Fruit fly (Drosophila melanogaster) whole organism, embryonic: ENCODE measurements around the gene janA.

Experiments
- Ada2b ChIP-seq: fragments of 200-800 bp; sonication (Bioruptor generic); IDR thresholded peaks from 2 replicates; pipeline ENCODE4 v1.3.6; 2022; ENCODE audit warnings: missing biosample characterization, missing genetic modification characterization
- Asciz ChIP-seq: fragments of 200-800 bp; sonication (Bioruptor generic); optimal IDR thresholded peaks from 2 replicates; lab custom pipeline; 2017; ENCODE audit warnings: missing biosample characterization, mild to moderate bottlenecking, missing genetic modification characterization, missing genetic modification reagents
- Bteb2 ChIP-seq: fragments of 200-800 bp; sonication (Bioruptor generic); optimal IDR thresholded peaks from 2 replicates; lab custom pipeline; 2016; ENCODE audit warnings: missing biosample characterization, missing genetic modification characterization
- CG10321 ChIP-seq: fragments of 200-800 bp; sonication (Bioruptor generic); IDR thresholded peaks from 2 replicates; pipeline ENCODE4 v1.3.6; 2022; ENCODE audit warnings: missing biosample characterization, missing genetic modification characterization
- CG10431 ChIP-seq: fragments of 200-800 bp; sonication (Bioruptor generic); optimal IDR thresholded peaks from 3 replicates; lab custom pipeline; 2018; ENCODE audit warnings: missing biosample characterization, mild to moderate bottlenecking, missing genetic modification characterization
- CG11247 ChIP-seq: fragments of 200-800 bp; sonication (Bioruptor generic); IDR thresholded peaks from 2 replicates; pipeline ENCODE4 v1.3.6; 2022; ENCODE audit warnings: missing biosample characterization, missing genetic modification characterization
- CG13624 ChIP-seq: fragments of 200-800 bp; sonication (Bioruptor generic); optimal IDR thresholded peaks from 2 replicates; lab custom pipeline; 2016; ENCODE audit warnings: missing biosample characterization, missing genetic modification characterization
- CG14667 ChIP-seq: fragments of 200-800 bp; sonication (Bioruptor generic); IDR thresholded peaks from 2 replicates; pipeline ENCODE4 v1.3.6; 2022; ENCODE audit warnings: missing biosample characterization, missing genetic modification characterization
- CG15269 ChIP-seq: fragments of 200-800 bp; sonication (Bioruptor generic); optimal IDR thresholded peaks from 2 replicates; lab custom pipeline; 2018; ENCODE audit warnings: missing biosample characterization, mild to moderate bottlenecking, missing genetic modification characterization, moderate library complexity
- CG15696 ChIP-seq: fragments of 200-800 bp; sonication (Bioruptor generic); optimal IDR thresholded peaks from 2 replicates; lab custom pipeline; 2019; ENCODE audit warnings: missing biosample characterization, mild to moderate bottlenecking, missing genetic modification characterization, moderate library complexity
- CG2199 ChIP-seq: fragments of 200-800 bp; sonication (Bioruptor generic); IDR thresholded peaks from 3 replicates; pipeline ENCODE4 v1.3.6; 2022; ENCODE audit warnings: missing biosample characterization, missing genetic modification characterization
- CG2678 ChIP-seq: fragments of 200-800 bp; sonication (Bioruptor generic); optimal IDR thresholded peaks from 3 replicates; lab custom pipeline; 2019; ENCODE audit warnings: missing biosample characterization, mild to moderate bottlenecking, missing genetic modification characterization, moderate library complexity
- CG31365 ChIP-seq: fragments of 200-800 bp; sonication (Bioruptor generic); optimal IDR thresholded peaks from 2 replicates; lab custom pipeline; 2018; ENCODE audit warnings: missing biosample characterization, mild to moderate bottlenecking, missing genetic modification characterization
- CG43689 ChIP-seq: fragments of 200-800 bp; sonication (Bioruptor generic); IDR thresholded peaks from 2 replicates; pipeline ENCODE4 v1.3.6; 2022; ENCODE audit warnings: missing biosample characterization, missing genetic modification characterization
- CG4424 ChIP-seq: fragments of 200-800 bp; sonication (Bioruptor generic); optimal IDR thresholded peaks from 3 replicates; lab custom pipeline; 2016; ENCODE audit warnings: missing biosample characterization, missing genetic modification characterization
- CG4617 ChIP-seq: fragments of 200-800 bp; sonication (Bioruptor generic); optimal IDR thresholded peaks from 3 replicates; lab custom pipeline; 2016; ENCODE audit warnings: missing biosample characterization, missing genetic modification characterization, borderline replicate concordance
- CG6272 ChIP-seq: fragments of 200-800 bp; sonication (Bioruptor generic); IDR thresholded peaks from 2 replicates; pipeline ENCODE4 v1.3.6; 2022; ENCODE audit warnings: missing biosample characterization, missing genetic modification characterization
- CG6683 ChIP-seq: fragments of 200-800 bp; sonication (Bioruptor generic); optimal IDR thresholded peaks from 2 replicates; lab custom pipeline; 2017; ENCODE audit warnings: missing biosample characterization, mild to moderate bottlenecking, missing genetic modification characterization, missing genetic modification reagents
- CG7928 ChIP-seq: fragments of 200-800 bp; sonication (Bioruptor generic); optimal IDR thresholded peaks from 2 replicates; lab custom pipeline; 2017; ENCODE audit warnings: missing biosample characterization, mild to moderate bottlenecking, missing genetic modification characterization
- CG9797 ChIP-seq: fragments of 200-800 bp; sonication (Bioruptor generic); optimal IDR thresholded peaks from 3 replicates; lab custom pipeline; 2018; ENCODE audit warnings: missing biosample characterization, mild to moderate bottlenecking, missing genetic modification characterization
- Dll ChIP-seq: fragments of 200-800 bp; sonication (Bioruptor generic); IDR thresholded peaks from 4 replicates; pipeline ENCODE4 v1.3.6; 2022; ENCODE audit warnings: missing biosample characterization, missing genetic modification characterization; ENCODE audit not compliant: partially characterized antibody
- Fer3 ChIP-seq: fragments of 200-800 bp; sonication (Bioruptor generic); optimal IDR thresholded peaks from 2 replicates; lab custom pipeline; 2018; ENCODE audit warnings: missing biosample characterization, mild to moderate bottlenecking, missing genetic modification characterization, moderate library complexity
- H15 ChIP-seq: fragments of 200-800 bp; sonication (Bioruptor generic); IDR thresholded peaks from 3 replicates; pipeline ENCODE4 v1.3.6; 2022; ENCODE audit warnings: missing biosample characterization, missing genetic modification characterization
- Hmr ChIP-seq: fragments of 200-800 bp; sonication (Bioruptor generic); optimal IDR thresholded peaks from 3 replicates; lab custom pipeline; 2017; ENCODE audit warnings: mild to moderate bottlenecking, missing biosample characterization, missing genetic modification reagents, missing genetic modification characterization
- Lhr ChIP-seq: fragments of 200-800 bp; sonication (Bioruptor generic); optimal IDR thresholded peaks from 3 replicates; lab custom pipeline; 2017; ENCODE audit warnings: mild to moderate bottlenecking, missing biosample characterization, missing genetic modification reagents, missing genetic modification characterization
- Nf-YA ChIP-seq: fragments of 200-800 bp; sonication (Bioruptor generic); IDR thresholded peaks from 2 replicates; pipeline ENCODE4 v1.3.6; 2022; ENCODE audit warnings: missing biosample characterization, missing genetic modification characterization
- NfI ChIP-seq: fragments of 200-800 bp; sonication (Bioruptor generic); optimal IDR thresholded peaks from 3 replicates; lab custom pipeline; 2018; ENCODE audit warnings: missing biosample characterization, mild to moderate bottlenecking, missing genetic modification characterization, moderate library complexity
- Oli ChIP-seq: fragments of 200-800 bp; sonication (Bioruptor generic); optimal IDR thresholded peaks from 2 replicates; lab custom pipeline; 2018; ENCODE audit warnings: missing biosample characterization, mild to moderate bottlenecking, missing genetic modification characterization, moderate library complexity
- Sox100B ChIP-seq: fragments of 200-800 bp; sonication (Bioruptor generic); optimal IDR thresholded peaks from 3 replicates; lab custom pipeline; 2018; ENCODE audit warnings: missing biosample characterization, mild to moderate bottlenecking, missing genetic modification characterization
- Ssrp ChIP-seq: fragments of 200-800 bp; sonication (Bioruptor generic); optimal IDR thresholded peaks from 2 replicates; lab custom pipeline; 2018; ENCODE audit warnings: missing biosample characterization, mild to moderate bottlenecking, missing genetic modification characterization, moderate library complexity
- Trl ChIP-seq, 3 experiments: fragments of >200 bp in 2 of 3; fragments of 200-800 bp in 1 of 3; sonication (Bioruptor generic) in 1 of 3; optimal IDR thresholded peaks; 2 replicates in 1 of 3; 3 replicates in 2 of 3; lab custom pipeline; 2016 to 2017; ENCODE audit warnings: missing biosample characterization in 1 of 3, missing genetic modification characterization in 1 of 3
- Xrp1 ChIP-seq: fragments of 200-800 bp; sonication (Bioruptor generic); IDR thresholded peaks from 2 replicates; pipeline ENCODE4 v1.3.6; 2022; ENCODE audit warnings: missing biosample characterization, missing genetic modification characterization
- ac ChIP-seq: fragments of 200-800 bp; sonication (Bioruptor generic); optimal IDR thresholded peaks from 3 replicates; lab custom pipeline; 2017; ENCODE audit warnings: missing biosample characterization, mild to moderate bottlenecking, missing genetic modification characterization
- ap ChIP-seq: fragments of 200-800 bp; sonication (Bioruptor generic); IDR thresholded peaks from 2 replicates; pipeline ENCODE4 v1.3.6; 2022; ENCODE audit warnings: missing biosample characterization, missing genetic modification characterization
- ato ChIP-seq: fragments of 200-800 bp; sonication (Bioruptor generic); IDR thresholded peaks from 2 replicates; pipeline ENCODE4 v1.3.6; 2022; ENCODE audit warnings: missing biosample characterization, missing genetic modification characterization; ENCODE audit not compliant: partially characterized antibody
- bcd ChIP-seq: fragments of 200-800 bp; sonication (Bioruptor generic); optimal IDR thresholded peaks from 2 replicates; lab custom pipeline; 2017; ENCODE audit warnings: missing biosample characterization, mild to moderate bottlenecking, missing genetic modification characterization
- cad ChIP-seq: fragments of >200 bp; optimal IDR thresholded peaks from 2 replicates; lab custom pipeline; 2017; ENCODE audit warnings: missing biosample characterization, missing genetic modification characterization
- caup ChIP-seq: fragments of 200-800 bp; sonication (Bioruptor generic); optimal IDR thresholded peaks from 3 replicates; lab custom pipeline; 2017; ENCODE audit warnings: missing biosample characterization, mild to moderate bottlenecking, missing genetic modification characterization, moderate library complexity; ENCODE audit not compliant: severe bottlenecking
- dimm ChIP-seq: fragments of 200-800 bp; sonication (Bioruptor generic); IDR thresholded peaks from 2 replicates; pipeline ENCODE4 v1.3.6; 2022; ENCODE audit warnings: missing biosample characterization, missing genetic modification characterization
- inv ChIP-seq: fragments of 200-800 bp; sonication (Bioruptor generic); IDR thresholded peaks from 2 replicates; pipeline ENCODE4 v1.3.6; 2022; ENCODE audit warnings: missing biosample characterization, missing genetic modification characterization; ENCODE audit not compliant: partially characterized antibody
- kah ChIP-seq: fragments of 200-800 bp; sonication (Bioruptor generic); optimal IDR thresholded peaks from 2 replicates; lab custom pipeline; 2018; ENCODE audit warnings: missing biosample characterization, mild to moderate bottlenecking, missing genetic modification characterization
- pfk ChIP-seq: fragments of 200-800 bp; sonication (Bioruptor generic); optimal IDR thresholded peaks from 2 replicates; lab custom pipeline; 2018; ENCODE audit warnings: missing biosample characterization, mild to moderate bottlenecking, missing genetic modification characterization, moderate library complexity
- pita ChIP-seq: fragments of 200-800 bp; sonication (Bioruptor generic); optimal IDR thresholded peaks from 2 replicates; lab custom pipeline; 2017; ENCODE audit warnings: missing biosample characterization, mild to moderate bottlenecking, missing genetic modification characterization
- pzg ChIP-seq: fragments of 200-800 bp; sonication (Bioruptor generic); optimal IDR thresholded peaks from 3 replicates; lab custom pipeline; 2018; ENCODE audit warnings: missing biosample characterization, mild to moderate bottlenecking, missing genetic modification characterization, moderate library complexity
- ranshi ChIP-seq: fragments of 200-800 bp; sonication (Bioruptor generic); IDR thresholded peaks from 2 replicates; pipeline ENCODE4 v1.3.6; 2022; ENCODE audit warnings: missing biosample characterization, missing genetic modification characterization
- ro ChIP-seq: fragments of 200-800 bp; sonication (Bioruptor generic); IDR thresholded peaks from 2 replicates; pipeline ENCODE4 v1.3.6; 2022; ENCODE audit warnings: missing biosample characterization, missing genetic modification characterization
- sc ChIP-seq, 3 experiments: fragments of >200 bp in 2 of 3; fragments of 200-800 bp in 1 of 3; sonication (Bioruptor generic) in 1 of 3; optimal IDR thresholded peaks; 2 replicates in 2 of 3; 3 replicates in 1 of 3; lab custom pipeline; 2017; ENCODE audit warnings: mild to moderate bottlenecking in 1 of 3, missing biosample characterization in 1 of 3, missing genetic modification characterization in 1 of 3, missing genetic modification reagents in 1 of 3
- sima ChIP-seq: fragments of 200-800 bp; sonication (Bioruptor generic); optimal IDR thresholded peaks from 2 replicates; lab custom pipeline; 2016; ENCODE audit warnings: missing biosample characterization, missing genetic modification characterization
- vnd ChIP-seq: fragments of 200-800 bp; sonication (Bioruptor generic); IDR thresholded peaks from 3 replicates; pipeline ENCODE4 v1.3.6; 2022; ENCODE audit warnings: missing biosample characterization, missing genetic modification characterization; ENCODE audit not compliant: partially characterized antibody

The janA gene

DNA sequence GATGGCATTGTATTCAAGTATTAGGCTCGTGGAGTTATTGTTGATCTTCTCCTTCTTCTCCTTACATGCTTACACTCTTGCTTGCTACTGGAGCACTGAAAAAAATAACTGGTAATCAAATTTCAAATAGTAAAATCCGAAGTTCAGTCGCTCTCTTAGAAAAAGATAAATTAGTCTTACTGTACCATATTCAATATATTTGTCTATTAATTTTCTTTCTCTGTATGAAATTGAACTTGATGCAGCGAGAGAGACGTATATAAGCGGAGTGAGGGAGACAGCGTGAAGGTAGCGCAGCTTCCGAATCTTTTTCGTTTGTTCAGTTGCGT, 21.8 kb upstream of the janA start (continued):
- TF ChIP-seq CG2678 = peak; percentile 95
- TF ChIP-seq Asciz (GFP tag; lab: Kevin White, UChicago) = peak; percentile 96
- no peak for TF ChIP-seq CG9797 (GFP tag; lab: Kevin White, UChicago)
- TF ChIP-seq ro (GFP tag; lab: Robert Waterston, UW) = peak; percentile 38; the same call in 1 of the 2 replicates
- TF ChIP-seq kah (GFP tag; lab: Kevin White, UChicago) = peak; percentile 86
- peak; percentile 72 for TF ChIP-seq Ssrp (tag; lab: Kevin White, UChicago)
- peak; percentile 68 for TF ChIP-seq Hmr
- TF ChIP-seq H15 = peak; percentile 89
- no peak for TF ChIP-seq pzg (GFP tag; lab: Kevin White, UChicago)
- peak; percentile 73 for TF ChIP-seq Oli (tag; lab: Kevin White, UChicago)
- peak; percentile 17 for TF ChIP-seq Bteb2
- TF ChIP-seq ac (GFP tag; lab: Kevin White, UChicago) = no peak
- TF ChIP-seq CG31365 (tag; lab: Kevin White, UChicago) = peak; percentile 63
- TF ChIP-seq CG15696 (tag; lab: Kevin White, UChicago) = peak; percentile 43
- peak; percentile 86 for TF ChIP-seq bcd (GFP tag; lab: Kevin White, UChicago)
- TF ChIP-seq CG7928 = peak; percentile 17
- TF ChIP-seq ranshi (GFP tag; lab: Robert Waterston, UW) = peak; percentile 92
- TF ChIP-seq dimm = peak; percentile 78
- peak in 1 of 2 experiments; percentile 1 for TF ChIP-seq Trl (optimal IDR thresholded peaks at IDR 0.05; lab: Kevin White, UChicago)
- TF ChIP-seq Trl (GFP tag; optimal IDR thresholded peaks at IDR 0.05; lab: Kevin White, UChicago) = peak; percentile 92
- peak; percentile 93 for TF ChIP-seq CG4424 (GFP tag; lab: Kevin White, UChicago)
- peak; percentile 88 for TF ChIP-seq CG14667 (GFP tag; lab: Robert Waterston, UW)
- TF ChIP-seq sc (optimal IDR thresholded peaks at IDR 0.05; lab: Kevin White, UChicago) = no peak
- peak; percentile 53 for TF ChIP-seq sc (GFP tag; optimal IDR thresholded peaks at IDR 0.05; lab: Kevin White, UChicago)
- peak; percentile 78 for TF ChIP-seq CG15269 (tag; lab: Kevin White, UChicago)
- peak; percentile 85 for TF ChIP-seq caup (GFP tag; lab: Kevin White, UChicago)
- peak; percentile 83 for TF ChIP-seq CG13624
- peak; percentile 72 for TF ChIP-seq CG6272 (GFP tag; lab: Robert Waterston, UW)
- TF ChIP-seq pfk (GFP tag; lab: Kevin White, UChicago) = no peak
- peak; percentile 90 for TF ChIP-seq CG43689 (GFP tag; lab: Robert Waterston, UW)
- peak; percentile 94 for TF ChIP-seq Xrp1
- TF ChIP-seq CG10321 (GFP tag; lab: Robert Waterston, UW) = peak; percentile 58; the same call in 1 of the 2 replicates
- TF ChIP-seq pita (GFP tag; lab: Kevin White, UChicago) = no peak
- peak; percentile 93 for TF ChIP-seq Nf-YA (GFP tag; lab: Robert Waterston, UW)
- TF ChIP-seq ato = no peak
- TF ChIP-seq CG6683 (GFP tag; lab: Kevin White, UChicago) = peak; percentile 71
- TF ChIP-seq inv (GFP tag; lab: Robert Waterston, UW) = no peak
- peak; percentile 87 for TF ChIP-seq Fer3 (tag; lab: Kevin White, UChicago)
- TF ChIP-seq CG2199 (GFP tag; lab: Robert Waterston, UW) = peak; percentile 95
- TF ChIP-seq CG11247 = peak; percentile 85
- TF ChIP-seq Dll (GFP tag; lab: Robert Waterston, UW) = no peak
- TF ChIP-seq vnd (GFP tag; lab: Robert Waterston, UW) = no peak
- peak; percentile 91 for TF ChIP-seq Sox100B
- peak; percentile 24 for TF ChIP-seq CG4617 (GFP tag; lab: Kevin White, UChicago)
- no peak for TF ChIP-seq Lhr
- peak; percentile 93 for TF ChIP-seq Ada2b (GFP tag; lab: Robert Waterston, UW)
- TF ChIP-seq NfI = peak; percentile 52
- TF ChIP-seq sima (GFP tag; lab: Kevin White, UChicago) = peak; percentile 88
- TF ChIP-seq CG10431 (GFP tag; lab: Kevin White, UChicago) = peak; percentile 6
- no peak for TF ChIP-seq cad
- peak; percentile 92 for TF ChIP-seq ap (GFP tag; lab: Robert Waterston, UW)
